Worm (Caenorhabditis elegans) whole organism, L4/young adult: Measurements from ENCODE around the gene gsp-1.

Experiments
- W03F9.2 ChIP-seq: fragments of 150-350 bp; optimal IDR thresholded peaks from 2 replicates; lab custom pipeline; 2014; ENCODE audit warnings: missing biosample characterization, missing genetic modification characterization
- him-1 ChIP-seq: sonication (generic microtip); optimal IDR thresholded peaks from 2 replicates; lab custom pipeline; 2016; ENCODE audit warnings: missing genotype, missing genetic modification reagents, missing genetic modification characterization, missing compliant biosample characterization

ce11 chrV:10720303-10720847 lies 38.2 kb downstream of the gsp-1 start:
- TF ChIP-seq him-1 (tag; lab: Kevin White, UChicago) (no peak), W03F9.2 (tag; lab: Kevin White, UChicago) (no peak)
